Fruit fly (Drosophila melanogaster) whole organism, embryonic: ENCODE measurements around the gene S6KL.

Experiments used
- BEAF-32 ChIP-seq: fragments of 200-800 bp; sonication (Bioruptor generic); optimal IDR thresholded peaks from 3 replicates; lab custom pipeline; 2017; ENCODE audit warnings: missing biosample characterization, missing genetic modification characterization, mild to moderate bottlenecking, moderate library complexity, missing genetic modification reagents
- C15 ChIP-seq: fragments of 200-800 bp; sonication (Bioruptor generic); IDR thresholded peaks from 3 replicates; pipeline ENCODE4 v1.3.6; 2022; ENCODE audit warnings: missing biosample characterization, missing genetic modification characterization
- CG11456 ChIP-seq: fragments of 200-800 bp; sonication (Bioruptor generic); IDR thresholded peaks from 3 replicates; pipeline ENCODE4 v1.3.6; 2022; ENCODE audit warnings: missing biosample characterization, missing genetic modification characterization
- CG11560 ChIP-seq: fragments of 200-800 bp; sonication (Bioruptor generic); IDR thresholded peaks from 3 replicates; pipeline ENCODE4 v1.3.6; 2022; ENCODE audit warnings: missing biosample characterization, missing genetic modification characterization
- CG13287 ChIP-seq: fragments of 200-800 bp; sonication (Bioruptor generic); IDR thresholded peaks from 2 replicates; pipeline ENCODE4 v1.3.6; 2022; ENCODE audit warnings: missing biosample characterization, missing genetic modification characterization; ENCODE audit not compliant: partially characterized antibody
- CG17186 ChIP-seq: fragments of 200-800 bp; sonication (Bioruptor generic); optimal IDR thresholded peaks from 3 replicates; lab custom pipeline; 2017; ENCODE audit warnings: missing biosample characterization, missing genetic modification reagents, missing genetic modification characterization
- CG17359 ChIP-seq: fragments of 200-800 bp; sonication (Bioruptor generic); optimal IDR thresholded peaks from 3 replicates; lab custom pipeline; 2018; ENCODE audit warnings: missing biosample characterization, mild to moderate bottlenecking, missing genetic modification characterization, moderate library complexity
- CG3065 ChIP-seq: fragments of 200-800 bp; sonication (Bioruptor generic); optimal IDR thresholded peaks from 2 replicates; lab custom pipeline; 2016; ENCODE audit warnings: missing biosample characterization, missing genetic modification characterization
- CG3163 ChIP-seq: fragments of 200-800 bp; sonication (Bioruptor generic); optimal IDR thresholded peaks from 3 replicates; lab custom pipeline; 2016; ENCODE audit warnings: missing biosample characterization, missing genetic modification characterization
- CG7745 ChIP-seq: fragments of 200-800 bp; sonication (Bioruptor generic); optimal IDR thresholded peaks from 2 replicates; lab custom pipeline; 2018; ENCODE audit warnings: missing biosample characterization, mild to moderate bottlenecking, missing genetic modification characterization, moderate library complexity
- CG8944 ChIP-seq: fragments of 200-800 bp; sonication (Bioruptor generic); optimal IDR thresholded peaks from 3 replicates; lab custom pipeline; 2016; ENCODE audit warnings: missing biosample characterization, missing genetic modification characterization
- CG9932 ChIP-seq: fragments of 200-800 bp; sonication (Bioruptor generic); IDR thresholded peaks from 2 replicates; pipeline ENCODE4 v1.3.6; 2022; ENCODE audit warnings: missing biosample characterization, missing genetic modification characterization
- E2f2 ChIP-seq: fragments of 200-800 bp; sonication (Bioruptor generic); IDR thresholded peaks from 2 replicates; pipeline ENCODE4 v1.3.6; 2022; ENCODE audit warnings: missing biosample characterization, missing genetic modification characterization
- H2.0 ChIP-seq: fragments of 200-800 bp; sonication (Bioruptor generic); IDR thresholded peaks from 2 replicates; pipeline ENCODE4 v1.3.6; 2022; ENCODE audit warnings: missing biosample characterization, missing genetic modification characterization
- HLHmδ ChIP-seq: fragments of 200-800 bp; sonication (Bioruptor generic); optimal IDR thresholded peaks from 2 replicates; lab custom pipeline; 2018; ENCODE audit warnings: missing biosample characterization, mild to moderate bottlenecking, missing genetic modification characterization, moderate library complexity
- Hr3 ChIP-seq: fragments of 200-800 bp; sonication (Bioruptor generic); optimal IDR thresholded peaks from 3 replicates; lab custom pipeline; 2016; ENCODE audit warnings: missing biosample characterization, missing genetic modification characterization
- Mad ChIP-seq: fragments of 200-800 bp; sonication (Bioruptor generic); optimal IDR thresholded peaks from 2 replicates; lab custom pipeline; 2016; ENCODE audit warnings: missing biosample characterization, missing genetic modification characterization
- Mes4 ChIP-seq: fragments of 200-800 bp; sonication (Bioruptor generic); optimal IDR thresholded peaks from 2 replicates; lab custom pipeline; 2016; ENCODE audit warnings: missing biosample characterization, missing genetic modification characterization
- Neu2 ChIP-seq: fragments of 200-800 bp; sonication (Bioruptor generic); optimal IDR thresholded peaks from 3 replicates; lab custom pipeline; 2016; ENCODE audit warnings: missing biosample characterization, missing genetic modification characterization, borderline replicate concordance
- Stat92E ChIP-seq, 3 experiments: fragments of >200 bp in 2 of 3; fragments of 200-800 bp in 1 of 3; sonication (Bioruptor generic) in 1 of 3; optimal IDR thresholded peaks; 2 replicates each; lab custom pipeline; 2017 to 2019; ENCODE audit warnings: missing biosample characterization in 3 of 3, missing genetic modification characterization in 3 of 3, mild to moderate bottlenecking in 1 of 3, moderate library complexity in 1 of 3
- Tbp ChIP-seq: fragments of >200 bp; optimal IDR thresholded peaks from 2 replicates; lab custom pipeline; 2018; ENCODE audit warnings: missing biosample characterization, missing genetic modification characterization
- Trl ChIP-seq, 3 experiments: fragments of >200 bp in 2 of 3; fragments of 200-800 bp in 1 of 3; sonication (Bioruptor generic) in 1 of 3; optimal IDR thresholded peaks; 2 replicates in 1 of 3; 3 replicates in 2 of 3; lab custom pipeline; 2016 to 2017; ENCODE audit warnings: missing biosample characterization in 1 of 3, missing genetic modification characterization in 1 of 3
- Xbp1 ChIP-seq: fragments of 200-800 bp; sonication (Bioruptor generic); optimal IDR thresholded peaks from 3 replicates; lab custom pipeline; 2016; ENCODE audit warnings: missing biosample characterization, mild to moderate bottlenecking, missing genetic modification characterization
- ac ChIP-seq: fragments of 200-800 bp; sonication (Bioruptor generic); optimal IDR thresholded peaks from 3 replicates; lab custom pipeline; 2017; ENCODE audit warnings: missing biosample characterization, mild to moderate bottlenecking, missing genetic modification characterization
- ase ChIP-seq: fragments of 200-800 bp; sonication (Bioruptor generic); IDR thresholded peaks from 3 replicates; pipeline ENCODE4 v1.3.6; 2022; ENCODE audit warnings: missing biosample characterization, missing genetic modification characterization
- ato ChIP-seq: fragments of 200-800 bp; sonication (Bioruptor generic); IDR thresholded peaks from 2 replicates; pipeline ENCODE4 v1.3.6; 2022; ENCODE audit warnings: missing biosample characterization, missing genetic modification characterization; ENCODE audit not compliant: partially characterized antibody
- cas ChIP-seq: fragments of 200-800 bp; sonication (Bioruptor generic); IDR thresholded peaks from 2 replicates; pipeline ENCODE4 v1.3.6; 2022; ENCODE audit warnings: missing biosample characterization, missing genetic modification characterization
- danr ChIP-seq: fragments of 200-800 bp; sonication (Bioruptor generic); IDR thresholded peaks from 2 replicates; pipeline ENCODE4 v1.3.6; 2022; ENCODE audit warnings: missing biosample characterization, missing genetic modification characterization
- dm ChIP-seq: fragments of 200-800 bp; sonication (Bioruptor generic); optimal IDR thresholded peaks from 3 replicates; lab custom pipeline; 2016; ENCODE audit warnings: missing biosample characterization, missing genetic modification characterization
- dmrt99B ChIP-seq: fragments of 200-800 bp; sonication (Bioruptor generic); optimal IDR thresholded peaks from 2 replicates; lab custom pipeline; 2018; ENCODE audit warnings: missing biosample characterization, mild to moderate bottlenecking, missing genetic modification characterization, moderate library complexity
- ems ChIP-seq: fragments of 200-800 bp; sonication (Bioruptor generic); optimal IDR thresholded peaks from 3 replicates; lab custom pipeline; 2016; ENCODE audit warnings: missing biosample characterization, missing genetic modification characterization
- eyg ChIP-seq: fragments of 200-800 bp; sonication (Bioruptor generic); optimal IDR thresholded peaks from 3 replicates; lab custom pipeline; 2016; ENCODE audit warnings: missing biosample characterization, missing genetic modification characterization
- fd3F ChIP-seq: fragments of 200-800 bp; sonication (Bioruptor generic); optimal IDR thresholded peaks from 2 replicates; lab custom pipeline; 2018; ENCODE audit warnings: missing biosample characterization, mild to moderate bottlenecking, missing genetic modification characterization, moderate library complexity
- lola ChIP-seq, 3 experiments: fragments of >200 bp in 2 of 3; fragments of 200-800 bp in 1 of 3; sonication (Bioruptor generic) in 1 of 3; optimal IDR thresholded peaks; 2 replicates each; lab custom pipeline; 2017 to 2019; ENCODE audit warnings: missing biosample characterization in 3 of 3, missing genetic modification characterization in 3 of 3, mild to moderate bottlenecking in 1 of 3, moderate library complexity in 1 of 3
- lov ChIP-seq, 2 experiments: fragments of 200-800 bp in 1 of 2; fragments of >200 bp in 1 of 2; sonication (Bioruptor generic) in 1 of 2; IDR thresholded peaks in 1 of 2; optimal IDR thresholded peaks in 1 of 2; 2 replicates in 1 of 2; 3 replicates in 1 of 2; pipeline versions ENCODE4 v1.3.6 to Lab custom; 2017 to 2022; ENCODE audit warnings: missing biosample characterization in 1 of 2, missing genetic modification characterization in 1 of 2
- mld ChIP-seq: fragments of 200-800 bp; sonication (Bioruptor generic); IDR thresholded peaks from 3 replicates; pipeline ENCODE4 v1.3.6; 2022; ENCODE audit warnings: missing biosample characterization, missing genetic modification characterization; ENCODE audit not compliant: partially characterized antibody
- pfk ChIP-seq: fragments of 200-800 bp; sonication (Bioruptor generic); optimal IDR thresholded peaks from 2 replicates; lab custom pipeline; 2018; ENCODE audit warnings: missing biosample characterization, mild to moderate bottlenecking, missing genetic modification characterization, moderate library complexity
- pros ChIP-seq: fragments of 200-800 bp; sonication (Bioruptor generic); optimal IDR thresholded peaks from 3 replicates; lab custom pipeline; 2019; ENCODE audit warnings: missing biosample characterization, mild to moderate bottlenecking, missing genetic modification characterization, moderate library complexity
- rib ChIP-seq: fragments of 200-800 bp; sonication (Bioruptor generic); IDR thresholded peaks from 2 replicates; pipeline ENCODE4 v1.3.6; 2022; ENCODE audit warnings: missing biosample characterization, missing genetic modification characterization
- salm ChIP-seq: fragments of 200-800 bp; sonication (Bioruptor generic); optimal IDR thresholded peaks from 2 replicates; lab custom pipeline; 2018; ENCODE audit warnings: missing biosample characterization, mild to moderate bottlenecking, missing genetic modification characterization
- scrt ChIP-seq: fragments of 200-800 bp; sonication (Bioruptor generic); optimal IDR thresholded peaks from 2 replicates; lab custom pipeline; 2018; ENCODE audit warnings: missing biosample characterization, mild to moderate bottlenecking, missing genetic modification characterization, moderate library complexity
- sim ChIP-seq: fragments of 200-800 bp; sonication (Bioruptor generic); IDR thresholded peaks from 2 replicates; pipeline ENCODE4 v1.3.6; 2022; ENCODE audit warnings: missing biosample characterization, missing genetic modification characterization
- sob ChIP-seq: fragments of 200-800 bp; sonication (Bioruptor generic); IDR thresholded peaks from 2 replicates; pipeline ENCODE4 v1.3.6; 2022; ENCODE audit warnings: missing biosample characterization, missing genetic modification characterization
- sr ChIP-seq: fragments of 200-800 bp; sonication (Bioruptor generic); IDR thresholded peaks from 3 replicates; pipeline ENCODE4 v1.3.6; 2022; ENCODE audit warnings: missing biosample characterization, missing genetic modification characterization
- tna ChIP-seq: fragments of 200-800 bp; sonication (Bioruptor generic); IDR thresholded peaks from 2 replicates; pipeline ENCODE4 v1.3.6; 2022; ENCODE audit warnings: missing biosample characterization, missing genetic modification characterization; ENCODE audit not compliant: partially characterized antibody
- tup ChIP-seq: fragments of 200-800 bp; sonication (Bioruptor generic); optimal IDR thresholded peaks from 2 replicates; lab custom pipeline; 2016; ENCODE audit warnings: missing biosample characterization, mild to moderate bottlenecking, missing genetic modification characterization, moderate library complexity
- yki ChIP-seq: fragments of >200 bp; optimal IDR thresholded peaks from 3 replicates; lab custom pipeline; 2018
- zfh1 ChIP-seq: fragments of 200-800 bp; sonication (Bioruptor generic); IDR thresholded peaks from 3 replicates; pipeline ENCODE4 v1.3.6; 2022; ENCODE audit warnings: missing biosample characterization, missing genetic modification characterization

The S6KL gene

dm6 chrX:18843229-18844033 is 55.2 kb downstream of the S6KL start, which contains the start of gene htk (continued):
- TF ChIP-seq pfk (GFP tag; lab: Kevin White, UChicago): peak; percentile 31
- TF ChIP-seq mld (GFP tag; lab: Robert Waterston, UW): peak; percentile 76; the same call in 2 of the 3 replicates
- peak; percentile 61 for TF ChIP-seq Mad (GFP tag; lab: Kevin White, UChicago)
- TF ChIP-seq yki: no peak
- peak; percentile 71 for TF ChIP-seq CG17359 (tag; lab: Kevin White, UChicago)
- peak; percentile 81 for TF ChIP-seq CG11560 (tag; lab: Robert Waterston, UW)
- TF ChIP-seq Tbp (GFP tag; lab: Kevin White, UChicago): no peak
- peak; percentile 5 for TF ChIP-seq tup (GFP tag; lab: Kevin White, UChicago)
- peak; percentile 75 for TF ChIP-seq tna (GFP tag; lab: Robert Waterston, UW)
- peak; percentile 89 for TF ChIP-seq CG13287 (GFP tag; lab: Robert Waterston, UW)
- peak; percentile 46 for TF ChIP-seq dmrt99B (tag; lab: Kevin White, UChicago)
- no peak for TF ChIP-seq ac (GFP tag; lab: Kevin White, UChicago)
- no peak for TF ChIP-seq pros (GFP tag; lab: Kevin White, UChicago)
- no peak for TF ChIP-seq salm (tag; lab: Kevin White, UChicago)
- TF ChIP-seq sim (GFP tag; lab: Robert Waterston, UW): no peak
- no peak for TF ChIP-seq cas (GFP tag; lab: Robert Waterston, UW)
- TF ChIP-seq scrt (GFP tag; lab: Kevin White, UChicago): peak; percentile 58
- TF ChIP-seq ato (GFP tag; lab: Robert Waterston, UW): peak; percentile 90
- TF ChIP-seq H2.0 (GFP tag; lab: Robert Waterston, UW): no peak; the same call in 1 of the 2 replicates
- TF ChIP-seq fd3F: peak; percentile 14
- TF ChIP-seq Hr3 (GFP tag; lab: Kevin White, UChicago): peak; percentile 55
- TF ChIP-seq E2f2 (GFP tag; lab: Robert Waterston, UW): peak; percentile 60
- TF ChIP-seq zfh1 (GFP tag; lab: Robert Waterston, UW): peak; percentile 83
- peak; percentile 79 for TF ChIP-seq sob (GFP tag; lab: Robert Waterston, UW)
- TF ChIP-seq eyg (GFP tag; lab: Kevin White, UChicago): peak; percentile 44
- peak; percentile 21 for TF ChIP-seq ems (GFP tag; lab: Kevin White, UChicago)
- peak; percentile 82 for TF ChIP-seq Xbp1 (GFP tag; lab: Kevin White, UChicago)
- TF ChIP-seq HLHmδ (GFP tag; lab: Kevin White, UChicago): no peak
- TF ChIP-seq CG9932: peak; percentile 86
- TF ChIP-seq Mes4 (GFP tag; lab: Kevin White, UChicago): peak; percentile 64
- no peak for TF ChIP-seq Stat92E (GFP tag; optimal IDR thresholded peaks at IDR 0.05; lab: Kevin White, UChicago)
- no peak for TF ChIP-seq danr (GFP tag; lab: Robert Waterston, UW)
- TF ChIP-seq CG8944 (GFP tag; lab: Kevin White, UChicago): peak; percentile 75
- 0 out of 3 replicates have a peak, but pooled peaks have one; percentile 2 for TF ChIP-seq sr (GFP tag; lab: Robert Waterston, UW)
- no peak for TF ChIP-seq CG7745
- no peak for TF ChIP-seq Trl (optimal IDR thresholded peaks at IDR 0.05; lab: Kevin White, UChicago)
- TF ChIP-seq Trl (GFP tag; optimal IDR thresholded peaks at IDR 0.05; lab: Kevin White, UChicago): peak; percentile 80
- TF ChIP-seq lola (GFP tag; optimal IDR thresholded peaks at IDR 0.05; lab: Kevin White, UChicago): peak in 1 of 3 experiments; percentile 16
- TF ChIP-seq CG17186 (GFP tag; lab: Kevin White, UChicago): peak; percentile 64
- no peak for TF ChIP-seq C15 (GFP tag; lab: Robert Waterston, UW)
- no peak for TF ChIP-seq lov (optimal IDR thresholded peaks at IDR 0.05; lab: Kevin White, UChicago)
- TF ChIP-seq lov (GFP tag; IDR thresholded peaks at IDR 0.05; lab: Robert Waterston, UW): no peak
- peak; percentile 52 for TF ChIP-seq dm
- TF ChIP-seq Neu2 (GFP tag; lab: Kevin White, UChicago): peak; percentile 51
- TF ChIP-seq rib (GFP tag; lab: Robert Waterston, UW): no peak
- TF ChIP-seq CG3065: peak; percentile 60
- TF ChIP-seq BEAF-32 (GFP tag; lab: Kevin White, UChicago): peak; percentile 96
- peak; percentile 95 for TF ChIP-seq CG11456 (GFP tag; lab: Robert Waterston, UW)
- TF ChIP-seq ase (GFP tag; lab: Robert Waterston, UW): peak; percentile 62; the same call in 2 of the 3 replicates
- peak; percentile 66 for TF ChIP-seq CG3163 (GFP tag; lab: Kevin White, UChicago)
